Worm (Caenorhabditis elegans): Measurements from ENCODE around the gene mix-1.
A peak's percentile ranks its signal among the peaks of the same experiment; 100 is the strongest.

The mix-1 gene

DNA sequence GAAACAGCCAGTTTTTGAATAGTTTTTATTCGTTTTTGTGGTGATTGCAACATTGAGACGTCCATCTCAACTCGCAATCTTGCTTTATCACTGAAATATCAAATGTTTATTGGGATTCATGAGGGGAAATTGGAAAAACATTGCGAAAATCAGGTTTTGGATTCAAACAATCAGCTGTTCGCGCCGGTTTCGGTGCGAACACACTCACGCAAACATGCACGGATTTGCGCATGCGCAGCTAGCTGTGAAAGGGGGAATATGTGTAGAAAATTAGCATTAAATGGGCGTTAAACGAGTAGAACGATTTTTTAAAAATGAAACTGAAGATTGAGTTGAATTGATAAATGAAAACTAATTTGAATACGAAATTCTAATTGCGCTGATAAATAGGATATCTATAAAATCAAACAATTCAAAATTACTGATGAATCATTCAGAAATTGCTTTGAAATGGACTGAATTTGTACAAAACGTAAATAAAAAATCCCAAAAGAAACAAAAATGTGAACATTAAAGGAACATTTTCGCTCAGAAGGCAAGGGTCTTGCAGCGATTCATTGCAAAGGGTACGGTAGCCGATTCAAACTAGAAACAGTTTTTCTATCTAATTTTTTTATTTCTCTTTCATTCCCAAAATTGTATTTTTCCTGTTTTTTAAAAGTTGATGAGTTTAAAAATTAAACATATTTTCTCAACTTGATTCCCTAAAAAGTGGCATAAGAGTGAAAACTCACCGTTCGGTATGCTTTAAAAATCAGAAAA lies 40.7 kb upstream of the mix-1 start, which contains the start of gene ect-2 (continued):
- peak; percentile 4 to 58 for TF ChIP-seq lsy-2 (tag; optimal IDR thresholded peaks at IDR 0.05)
- TF ChIP-seq aha-1 (tag; optimal IDR thresholded peaks at IDR 0.05) = no peak
- TF ChIP-seq irx-1 (tag; optimal IDR thresholded peaks at IDR 0.05) = no peak
- no peak for TF ChIP-seq alr-1 (tag; optimal IDR thresholded peaks at IDR 0.05; ENCODE audit: borderline replicate concordance)
- TF ChIP-seq nhr-90 (tag; optimal IDR thresholded peaks at IDR 0.05; ENCODE audit: poor library complexity) = no peak

DNA sequence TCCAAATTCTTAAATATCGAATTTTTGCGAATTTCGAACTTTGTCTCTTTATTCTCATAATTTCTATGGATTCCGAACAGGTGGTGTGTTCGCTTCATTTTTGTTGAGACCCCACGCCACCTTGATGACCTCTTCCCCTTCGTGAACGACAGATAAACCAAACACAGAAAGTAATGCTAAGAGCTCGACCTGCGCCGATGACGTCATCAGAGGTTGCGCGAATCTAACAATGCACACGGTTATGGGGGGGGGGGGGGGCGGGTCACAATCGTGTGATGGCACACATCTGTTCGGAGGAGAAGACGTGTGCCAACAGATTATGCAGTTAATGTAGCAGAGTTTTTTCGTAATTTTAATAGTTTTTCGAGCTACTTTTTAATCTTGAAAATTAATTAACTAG lies 39.8 kb upstream of the mix-1 start:
- TF ChIP-seq isw-1 (GFP tag; IDR thresholded peaks at IDR 0.05) (no peak), efl-1 (optimal IDR thresholded peaks at IDR 0.05) (no peak), efl-1 (GFP tag; optimal IDR thresholded peaks at IDR 0.05 in 1 of 2) (peak in 1 of 2 experiments; percentile 41)

DNA sequence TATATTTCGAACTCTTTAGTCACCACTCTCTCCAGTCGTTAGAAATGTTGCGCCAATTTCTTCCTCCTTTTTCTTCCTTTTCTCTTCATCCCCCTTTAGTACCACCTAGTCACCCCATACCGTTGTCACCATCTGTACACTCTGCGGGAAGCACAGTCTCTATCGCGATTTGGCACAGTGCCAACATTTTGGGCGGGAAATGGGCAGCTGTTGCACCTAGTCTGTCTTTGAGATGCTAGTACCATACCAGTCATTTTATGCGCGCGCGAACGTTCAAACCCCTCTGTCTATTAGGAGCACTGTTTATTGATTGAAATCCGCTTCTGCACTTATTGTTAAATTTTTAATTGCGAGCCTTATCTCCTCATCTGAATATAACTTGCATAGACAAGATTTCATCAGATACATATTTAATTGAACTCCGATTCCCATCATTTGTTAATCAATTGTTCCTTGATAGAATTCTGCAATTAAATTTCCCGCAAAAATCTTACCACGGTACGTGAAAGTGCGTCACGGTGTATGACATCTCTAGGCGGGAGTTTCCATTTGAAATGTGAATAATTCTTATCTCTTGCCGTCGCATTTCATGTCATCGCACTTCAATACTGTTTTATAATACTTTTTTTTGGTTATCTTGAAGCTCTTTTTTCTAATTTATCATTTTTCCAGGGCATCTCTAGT lies 39.1 kb upstream of the mix-1 start, which contains the start of gene cdl-1:
Gene cdl-1, plus strand, starts transcription at position 673 of the 684 bp plus-strand sequence.
- peak; percentile 53 for TF ChIP-seq fos-1 (tag; optimal IDR thresholded peaks at IDR 0.05)
- TF ChIP-seq nhr-20 (tag; optimal IDR thresholded peaks at IDR 0.05) = peak; percentile 67
- peak; percentile 45 for TF ChIP-seq snpc-4 (tag; optimal IDR thresholded peaks at IDR 0.05)
- TF ChIP-seq elt-2 (tag; optimal IDR thresholded peaks at IDR 0.05) = peak; percentile 47
- TF ChIP-seq nhr-19 (GFP tag; conservative IDR thresholded peaks at IDR 0.05) = peak; percentile 67
- TF ChIP-seq nhr-11 (tag; optimal IDR thresholded peaks at IDR 0.05) = no peak
- TF ChIP-seq hlh-4 (tag; optimal IDR thresholded peaks at IDR 0.05) = no peak
- no peak for TF ChIP-seq aly-2 (tag; optimal IDR thresholded peaks at IDR 0.05)
- TF ChIP-seq efl-1 (optimal IDR thresholded peaks at IDR 0.05) = peak; percentile 86 to 96
- peak; percentile 96 to 100 for TF ChIP-seq efl-1 (GFP tag; optimal IDR thresholded peaks at IDR 0.05 in 1 of 2)
- TF ChIP-seq elt-3 (tag; optimal IDR thresholded peaks at IDR 0.05) = peak in 3 of 6 experiments; percentile 15 to 83 (median 47)
- TF ChIP-seq nhr-84 (tag; optimal IDR thresholded peaks at IDR 0.05) = peak; percentile 7
- peak; percentile 94 to 99 for TF ChIP-seq lin-35 (GFP tag; optimal IDR thresholded peaks at IDR 0.05)
- no peak for TF ChIP-seq egl-27 (tag; optimal IDR thresholded peaks at IDR 0.05)
- TF ChIP-seq alr-1 (tag; optimal IDR thresholded peaks at IDR 0.05; ENCODE audit: borderline replicate concordance) = no peak
- peak in 2 of 3 experiments; percentile 24 to 40 for TF ChIP-seq ceh-82 (tag; optimal IDR thresholded peaks at IDR 0.05)
- TF ChIP-seq zag-1 (tag; optimal IDR thresholded peaks at IDR 0.05) = no peak
- no peak for TF ChIP-seq C04F5.9 (tag; optimal IDR thresholded peaks at IDR 0.05)
- TF ChIP-seq unc-30 (tag; optimal IDR thresholded peaks at IDR 0.05) = no peak
- TF ChIP-seq tbx-2 (tag; optimal IDR thresholded peaks at IDR 0.05) = peak; percentile 58
- TF ChIP-seq fkh-10 (GFP tag; optimal IDR thresholded peaks at IDR 0.05) = no peak
- peak; percentile 78 for TF ChIP-seq nhr-85 (tag)
- peak; percentile 66 for TF ChIP-seq blmp-1 (tag; optimal IDR thresholded peaks at IDR 0.05)
- no peak for TF ChIP-seq aha-1 (tag; optimal IDR thresholded peaks at IDR 0.05)
- peak; percentile 53 for TF ChIP-seq swsn-7 (tag; optimal IDR thresholded peaks at IDR 0.05)
- TF ChIP-seq hpl-2 (GFP tag; optimal IDR thresholded peaks at IDR 0.05) = no peak
- no peak for TF ChIP-seq pag-3 (tag; optimal IDR thresholded peaks at IDR 0.05; ENCODE audit: borderline replicate concordance, insufficient read depth)
- TF ChIP-seq nhr-71 (tag; optimal IDR thresholded peaks at IDR 0.05) = peak; percentile 74
- TF ChIP-seq hlh-17 (GFP tag; optimal IDR thresholded peaks at IDR 0.05; ENCODE audit: borderline replicate concordance) = no peak
- TF ChIP-seq ztf-4 (tag; optimal IDR thresholded peaks at IDR 0.05) = no peak
- TF ChIP-seq C34B4.2 (tag; optimal IDR thresholded peaks at IDR 0.05) = no peak
- peak in 1 of 2 experiments; percentile 59 for TF ChIP-seq mdl-1 (tag; optimal IDR thresholded peaks at IDR 0.05)
- no peak for TF ChIP-seq sox-4 (tag; optimal IDR thresholded peaks at IDR 0.05)
- peak; percentile 81 for TF ChIP-seq mep-1 (tag; optimal IDR thresholded peaks at IDR 0.05)
- peak; percentile 71 for TF ChIP-seq rnt-1 (tag; optimal IDR thresholded peaks at IDR 0.05)
- no peak; the same call in 1 of the 2 replicates for TF ChIP-seq isw-1 (GFP tag; IDR thresholded peaks at IDR 0.05)
- TF ChIP-seq nhr-77 (tag; optimal IDR thresholded peaks at IDR 0.05) = peak; percentile 17
- no peak for TF ChIP-seq unc-98 (GFP tag; IDR thresholded peaks at IDR 0.05)
- peak in 1 of 2 experiments; percentile 65 for TF ChIP-seq ztf-11 (tag; optimal IDR thresholded peaks at IDR 0.05)
- TF ChIP-seq ama-1 (optimal IDR thresholded peaks at IDR 0.05) = no peak
- TF ChIP-seq dpl-1 (GFP tag; optimal IDR thresholded peaks at IDR 0.05) = peak; percentile 95 to 98 (median 98)
- TF ChIP-seq grh-1 (GFP tag; IDR thresholded peaks at IDR 0.05) = no peak
